Worm (Caenorhabditis elegans): ENCODE results near the gene AH10.2.
"Not testable (repeated sequence)": the region's sequence is repeated elsewhere in the genome, so short reads cannot be mapped to it uniquely, and the experiment has no call there.

AH10.2 gene

ce11 chrV:14194514-14194913, 37.9 kb downstream of the AH10.2 start:
- TF ChIP-seq tra-4 (tag; optimal IDR thresholded peaks at IDR 0.05) (no peak), pes-1 (GFP tag; IDR thresholded peaks at IDR 0.05) (no peak), sea-1 (GFP tag; conservative IDR thresholded peaks at IDR 0.05) (no peak), scrt-1 (GFP tag; IDR thresholded peaks at IDR 0.05) (no peak), ama-1 (optimal IDR thresholded peaks at IDR 0.05) (no peak), ets-7 (tag; optimal IDR thresholded peaks at IDR 0.05) (no peak), aly-1 (tag; optimal IDR thresholded peaks at IDR 0.05) (no peak), flt-1 (GFP tag; IDR thresholded peaks at IDR 0.05) (no peak), tbx-11 (GFP tag; IDR thresholded peaks at IDR 0.05) (no peak), hmg-4 (GFP tag; optimal IDR thresholded peaks at IDR 0.05) (no peak), F13C5.2 (tag; optimal IDR thresholded peaks at IDR 0.05) (no peak)

ce11 chrV:14197651-14198050, 41.1 kb downstream of the AH10.2 start:
- TF ChIP-seq hmg-4 (GFP tag; optimal IDR thresholded peaks at IDR 0.05) (no peak), tbx-11 (GFP tag; IDR thresholded peaks at IDR 0.05) (no peak), aly-1 (tag; optimal IDR thresholded peaks at IDR 0.05) (no peak), hmbx-1 (tag; optimal IDR thresholded peaks at IDR 0.05) (no peak), B0310.2 (tag; optimal IDR thresholded peaks at IDR 0.05) (no peak), ama-1 (optimal IDR thresholded peaks at IDR 0.05) (no peak), tbx-37 (GFP tag; conservative IDR thresholded peaks at IDR 0.05) (no peak), ceh-36 (tag; optimal IDR thresholded peaks at IDR 0.05) (no peak), tra-4 (tag; optimal IDR thresholded peaks at IDR 0.05) (no peak), sea-1 (GFP tag; conservative IDR thresholded peaks at IDR 0.05) (no peak), pes-1 (GFP tag; IDR thresholded peaks at IDR 0.05) (no peak), ceh-13 (GFP tag; optimal IDR thresholded peaks at IDR 0.05) (no peak)

ce11 chrV:14200086-14200485, 43.5 kb downstream of the AH10.2 start:
- TF ChIP-seq flt-1 (GFP tag; IDR thresholded peaks at IDR 0.05) (no peak), hmbx-1 (tag; optimal IDR thresholded peaks at IDR 0.05) (no peak), sea-1 (GFP tag; conservative IDR thresholded peaks at IDR 0.05) (no peak), hnd-1 (tag; optimal IDR thresholded peaks at IDR 0.05) (no peak), tbx-11 (GFP tag; IDR thresholded peaks at IDR 0.05) (no peak), pes-1 (GFP tag; IDR thresholded peaks at IDR 0.05) (no peak), aly-1 (tag; optimal IDR thresholded peaks at IDR 0.05) (no peak), ets-7 (tag; optimal IDR thresholded peaks at IDR 0.05) (no peak), tbx-37 (GFP tag; conservative IDR thresholded peaks at IDR 0.05) (no peak), B0310.2 (tag; optimal IDR thresholded peaks at IDR 0.05) (no peak), scrt-1 (GFP tag; IDR thresholded peaks at IDR 0.05) (no peak), tra-4 (tag; optimal IDR thresholded peaks at IDR 0.05) (no peak), ceh-13 (GFP tag; optimal IDR thresholded peaks at IDR 0.05) (no peak), F13C5.2 (tag; optimal IDR thresholded peaks at IDR 0.05) (no peak), ama-1 (optimal IDR thresholded peaks at IDR 0.05) (no peak), hmg-4 (GFP tag; optimal IDR thresholded peaks at IDR 0.05) (no peak), ceh-36 (tag; optimal IDR thresholded peaks at IDR 0.05) (no peak)

- 0 out of 2 replicates have a peak, but pooled peaks have one; percentile 42 for TF ChIP-seq tbx-11 (GFP tag; IDR thresholded peaks at IDR 0.05)
These were observed 47.2 kb downstream of the AH10.2 start for ce11 chrV:14203809-14204208.

- TF ChIP-seq F13C5.2 (tag; optimal IDR thresholded peaks at IDR 0.05); flt-1 (GFP tag; IDR thresholded peaks at IDR 0.05); aly-1 (tag; optimal IDR thresholded peaks at IDR 0.05): not testable (repeated sequence)
These were observed 48.6 kb downstream of the AH10.2 start, which contains the start of gene T16A9.3 for ce11 chrV:14205214-14205613. Gene T16A9.3 (plus strand): TSS chrV:14205514.
